Worm (Caenorhabditis elegans) whole organism, young adult: ENCODE data around the gene rbm-26.

Experiments
- B0019.2 ChIP-seq: fragments of 200-800 bp; sonication (Bioruptor generic); conservative IDR thresholded peaks from 2 replicates; pipeline ENCODE4 v1.3.6; 2022; ENCODE audit warnings: missing genetic modification reagents, missing genetic modification characterization, missing compliant biosample characterization
- F10E7.11 ChIP-seq: sonication (generic microtip); optimal IDR thresholded peaks from 2 replicates; lab custom pipeline; 2017; ENCODE audit warnings: mild to moderate bottlenecking, missing genetic modification characterization, moderate library complexity, missing compliant biosample characterization
- F22D6.2 ChIP-seq: sonication (generic microtip); optimal IDR thresholded peaks from 2 replicates; lab custom pipeline; 2016; ENCODE audit warnings: mild to moderate bottlenecking, missing genetic modification characterization, missing compliant biosample characterization
- F39B2.1 ChIP-seq: fragments of 200-800 bp; sonication (Bioruptor generic); IDR thresholded peaks from 2 replicates; pipeline ENCODE4 v1.3.6; 2022; ENCODE audit warnings: missing genetic modification reagents, missing genetic modification characterization, missing compliant biosample characterization
- F52B5.7 ChIP-seq: sonication (generic microtip); optimal IDR thresholded peaks from 2 replicates; lab custom pipeline; 2016; ENCODE audit warnings: mild to moderate bottlenecking, missing genetic modification characterization, missing compliant biosample characterization
- F55B11.4 ChIP-seq: sonication (generic microtip); optimal IDR thresholded peaks from 2 replicates; lab custom pipeline; 2016; ENCODE audit warnings: missing compliant biosample characterization, missing genetic modification characterization, borderline replicate concordance; ENCODE audit not compliant: insufficient read depth
- F57A8.1 ChIP-seq: fragments of 200-800 bp; sonication (Bioruptor generic); optimal IDR thresholded peaks from 2 replicates; lab custom pipeline; 2018; ENCODE audit warnings: mild to moderate bottlenecking, missing genetic modification characterization, moderate library complexity, missing compliant biosample characterization
- T26A5.8 ChIP-seq: sonication (generic microtip); optimal IDR thresholded peaks from 2 replicates; lab custom pipeline; 2016; ENCODE audit warnings: missing genetic modification characterization, missing compliant biosample characterization
- Y53F4B.3 ChIP-seq: fragments of 200-800 bp; sonication (Bioruptor generic); IDR thresholded peaks from 2 replicates; pipeline ENCODE4 v1.3.6; 2022; ENCODE audit warnings: missing genetic modification reagents, missing genetic modification characterization, missing compliant biosample characterization
- Y67H2A.10 ChIP-seq: fragments of 200-800 bp; sonication (Bioruptor generic); conservative IDR thresholded peaks from 2 replicates; pipeline ENCODE4 v1.3.6; 2022; ENCODE audit warnings: missing genetic modification reagents, missing genetic modification characterization, missing compliant biosample characterization
- Y79H2A.3 ChIP-seq: fragments of 200-800 bp; sonication (Bioruptor generic); conservative IDR thresholded peaks from 2 replicates; pipeline ENCODE4 v1.3.6; 2022; ENCODE audit warnings: missing genetic modification reagents, missing genetic modification characterization, missing compliant biosample characterization
- aptf-2 ChIP-seq: fragments of 200-800 bp; sonication (Bioruptor generic); conservative IDR thresholded peaks from 2 replicates; pipeline ENCODE4 v1.3.6; 2022; ENCODE audit warnings: missing genetic modification reagents, missing genetic modification characterization, missing compliant biosample characterization
- atf-7 ChIP-seq: sonication (generic microtip); optimal IDR thresholded peaks from 2 replicates; lab custom pipeline; 2017; ENCODE audit warnings: mild to moderate bottlenecking, missing genetic modification characterization, missing compliant biosample characterization
- attf-6 ChIP-seq: fragments of 200-800 bp; sonication (Bioruptor generic); IDR thresholded peaks from 2 replicates; pipeline ENCODE4 v1.3.6; 2022; ENCODE audit warnings: missing genetic modification reagents, missing genetic modification characterization, missing compliant biosample characterization
- bed-2 ChIP-seq: fragments of 200-800 bp; sonication (Bioruptor generic); IDR thresholded peaks from 2 replicates; pipeline ENCODE4 v1.3.6; 2022; ENCODE audit warnings: missing genetic modification reagents, missing genetic modification characterization, missing compliant biosample characterization
- cebp-1 ChIP-seq, 2 experiments: fragments of 200-800 bp in 1 of 2; sonication (Bioruptor generic) in 1 of 2; sonication (generic microtip) in 1 of 2; IDR thresholded peaks in 1 of 2; optimal IDR thresholded peaks in 1 of 2; 2 replicates each; pipeline versions ENCODE4 v1.3.6 to Lab custom; 2017 to 2022; ENCODE audit warnings: missing compliant biosample characterization in 2 of 2, missing genetic modification characterization in 2 of 2, mild to moderate bottlenecking in 1 of 2, missing genetic modification reagents in 1 of 2, moderate library complexity in 1 of 2
- cebp-2 ChIP-seq: fragments of 200-800 bp; sonication (Bioruptor generic); IDR thresholded peaks from 2 replicates; pipeline ENCODE4 v1.3.6; 2022; ENCODE audit warnings: missing genetic modification characterization, missing compliant biosample characterization
- ceh-40 ChIP-seq: fragments of 200-800 bp; sonication (Bioruptor generic); IDR thresholded peaks from 2 replicates; pipeline ENCODE4 v1.3.6; 2022; ENCODE audit warnings: missing genetic modification characterization, missing compliant biosample characterization
- ceh-58 ChIP-seq: fragments of 200-800 bp; sonication (Bioruptor generic); IDR thresholded peaks from 2 replicates; pipeline ENCODE4 v1.3.6; 2022; ENCODE audit warnings: missing genetic modification characterization, missing compliant biosample characterization
- ceh-79 ChIP-seq: sonication (generic microtip); optimal IDR thresholded peaks from 2 replicates; lab custom pipeline; 2017; ENCODE audit warnings: mild to moderate bottlenecking, missing genetic modification characterization, missing compliant biosample characterization
- ceh-91 ChIP-seq: fragments of 200-800 bp; sonication (Bioruptor generic); IDR thresholded peaks from 2 replicates; pipeline ENCODE4 v1.3.6; 2022; ENCODE audit warnings: missing genetic modification reagents, missing genetic modification characterization, missing compliant biosample characterization
- dox-1 ChIP-seq: fragments of 200-800 bp; sonication (Bioruptor generic); IDR thresholded peaks from 2 replicates; pipeline ENCODE4 v1.3.6; 2022; ENCODE audit warnings: missing genetic modification reagents, missing genetic modification characterization, missing compliant biosample characterization
- efl-1 ChIP-seq: fragments of 150-350 bp; optimal IDR thresholded peaks from 2 replicates; lab custom pipeline; 2014; ENCODE audit warnings: missing biosample characterization, missing genetic modification reagents, missing genetic modification characterization
- egrh-3 ChIP-seq: fragments of 200-800 bp; sonication (Bioruptor generic); IDR thresholded peaks from 2 replicates; pipeline ENCODE4 v1.3.6; 2022; ENCODE audit warnings: missing genetic modification reagents, missing genetic modification characterization, missing compliant biosample characterization
- ekl-4 ChIP-seq: fragments of 200-800 bp; sonication (Bioruptor generic); IDR thresholded peaks from 2 replicates; pipeline ENCODE4 v1.3.6; 2022; ENCODE audit warnings: missing genetic modification reagents, missing genetic modification characterization, missing compliant biosample characterization
- fkh-3 ChIP-seq: sonication (generic microtip); optimal IDR thresholded peaks from 2 replicates; lab custom pipeline; 2016; ENCODE audit warnings: mild to moderate bottlenecking, missing genetic modification characterization, missing compliant biosample characterization
- hlh-12 ChIP-seq: sonication (generic microtip); optimal IDR thresholded peaks from 2 replicates; lab custom pipeline; 2016; ENCODE audit warnings: missing genetic modification characterization, missing compliant biosample characterization
- hlh-26 ChIP-seq: fragments of 200-800 bp; sonication (Bioruptor generic); conservative IDR thresholded peaks from 2 replicates; pipeline ENCODE4 v1.3.6; 2022; ENCODE audit warnings: missing genetic modification reagents, missing genetic modification characterization, missing compliant biosample characterization
- lin-54 ChIP-seq: fragments of 200-800 bp; sonication (Bioruptor generic); optimal IDR thresholded peaks from 2 replicates; lab custom pipeline; 2018; ENCODE audit warnings: mild to moderate bottlenecking, missing genetic modification characterization, missing compliant biosample characterization
- lsy-27 ChIP-seq: sonication (generic microtip); optimal IDR thresholded peaks from 2 replicates; lab custom pipeline; 2017; ENCODE audit warnings: missing genetic modification characterization, mild to moderate bottlenecking, missing compliant biosample characterization, antibody characterized with exemption, missing genotype, borderline replicate concordance; ENCODE audit not compliant: insufficient read depth
- mcd-1 ChIP-seq: fragments of 200-800 bp; sonication (Bioruptor generic); IDR thresholded peaks from 2 replicates; pipeline ENCODE4 v1.3.6; 2022; ENCODE audit warnings: missing genetic modification reagents, missing genetic modification characterization, missing compliant biosample characterization
- mel-28 ChIP-seq: sonication (generic microtip); optimal IDR thresholded peaks from 2 replicates; lab custom pipeline; 2016; ENCODE audit warnings: borderline replicate concordance, mild to moderate bottlenecking, missing genetic modification characterization, missing compliant biosample characterization
- nfya-1 ChIP-seq: sonication (generic microtip); optimal IDR thresholded peaks from 2 replicates; lab custom pipeline; 2017; ENCODE audit warnings: antibody characterized with exemption, missing compliant biosample characterization, missing genetic modification characterization, borderline replicate concordance; ENCODE audit not compliant: insufficient read depth
- nfya-2 ChIP-seq: fragments of 200-800 bp; sonication (Bioruptor generic); IDR thresholded peaks from 2 replicates; pipeline ENCODE4 v1.3.6; 2022; ENCODE audit warnings: missing genetic modification reagents, missing genetic modification characterization, missing compliant biosample characterization
- nfyb-1 ChIP-seq: fragments of 200-800 bp; sonication (Bioruptor generic); IDR thresholded peaks from 2 replicates; pipeline ENCODE4 v1.3.6; 2022; ENCODE audit warnings: missing genetic modification reagents, missing genetic modification characterization, missing compliant biosample characterization
- nhr-179 ChIP-seq: sonication (generic microtip); optimal IDR thresholded peaks from 2 replicates; lab custom pipeline; 2016; ENCODE audit warnings: mild to moderate bottlenecking, missing genetic modification characterization, missing compliant biosample characterization
- nhr-90 ChIP-seq: sonication (generic microtip); optimal IDR thresholded peaks from 2 replicates; lab custom pipeline; 2016; ENCODE audit warnings: missing genotype, mild to moderate bottlenecking, missing genetic modification characterization, missing compliant biosample characterization
- rcor-1 ChIP-seq: fragments of 200-800 bp; sonication (Bioruptor generic); IDR thresholded peaks from 2 replicates; pipeline ENCODE4 v1.3.6; 2022; ENCODE audit warnings: missing genetic modification reagents, missing genetic modification characterization, missing compliant biosample characterization
- rec-8 ChIP-seq, 2 experiments: sonication (generic microtip); optimal IDR thresholded peaks; 2 replicates each; lab custom pipeline; 2016; ENCODE audit warnings: mild to moderate bottlenecking in 2 of 2, missing genetic modification characterization in 2 of 2, missing genetic modification reagents in 2 of 2, missing genotype in 2 of 2, missing biosample characterization in 1 of 2, missing compliant biosample characterization in 1 of 2, moderate library complexity in 1 of 2
- rpc-1 ChIP-seq, 2 experiments: fragments of 150-350 bp in 1 of 2; sonication (generic microtip) in 1 of 2; optimal IDR thresholded peaks; 2 replicates each; lab custom pipeline; 2014 to 2018; ENCODE audit warnings: missing biosample characterization in 1 of 2, missing genetic modification characterization in 1 of 2, missing genetic modification reagents in 1 of 2, missing genotype in 1 of 2
- snpc-1.1 ChIP-seq: sonication (generic microtip); optimal IDR thresholded peaks from 2 replicates; lab custom pipeline; 2017; ENCODE audit warnings: missing genetic modification characterization, mild to moderate bottlenecking, missing compliant biosample characterization, antibody characterized with exemption, moderate library complexity, missing genotype, missing genetic modification reagents; ENCODE audit not compliant: insufficient read depth
- sptf-2 ChIP-seq: fragments of 200-800 bp; sonication (Bioruptor generic); optimal IDR thresholded peaks from 2 replicates; lab custom pipeline; 2018; ENCODE audit warnings: mild to moderate bottlenecking, missing genetic modification characterization, missing compliant biosample characterization
- tbp1 ChIP-seq: fragments of 200-800 bp; sonication (Bioruptor generic); optimal IDR thresholded peaks from 2 replicates; lab custom pipeline; 2018; ENCODE audit warnings: mild to moderate bottlenecking, missing genetic modification characterization, missing compliant biosample characterization
- unc-62 ChIP-seq: fragments of 150-350 bp; optimal IDR thresholded peaks from 2 replicates; lab custom pipeline; 2014; ENCODE audit warnings: missing biosample characterization, missing genetic modification reagents, missing genetic modification characterization
- xnd-1 ChIP-seq: sonication (generic microtip); optimal IDR thresholded peaks from 2 replicates; lab custom pipeline; 2016; ENCODE audit warnings: missing genotype, missing genetic modification reagents, missing genetic modification characterization, missing compliant biosample characterization
- zfh-2 ChIP-seq: fragments of 200-800 bp; sonication (Bioruptor generic); conservative IDR thresholded peaks from 2 replicates; pipeline ENCODE4 v1.3.6; 2022; ENCODE audit warnings: missing genetic modification reagents, missing genetic modification characterization, missing compliant biosample characterization
- ztf-18 ChIP-seq: sonication (generic microtip); optimal IDR thresholded peaks from 2 replicates; lab custom pipeline; 2016; ENCODE audit warnings: missing genotype, mild to moderate bottlenecking, missing genetic modification characterization, missing compliant biosample characterization
- ztf-28 ChIP-seq: fragments of 200-800 bp; sonication (Bioruptor generic); IDR thresholded peaks from 2 replicates; pipeline ENCODE4 v1.3.6; 2022; ENCODE audit warnings: missing genetic modification reagents, missing genetic modification characterization, missing compliant biosample characterization

rbm-26 gene

ce11 chrIII:5680141-5680540, 31.2 kb upstream of the rbm-26 start, which contains the start of gene pst-2 (continued):
- TF ChIP-seq Y53F4B.3: no peak
- TF ChIP-seq rcor-1 (GFP tag; lab: Robert Waterston, UW): peak; percentile 45; the same call in 1 of the 2 replicates
- no peak for TF ChIP-seq fkh-3
- no peak for TF ChIP-seq T26A5.8
- TF ChIP-seq F22D6.2 (tag; lab: Kevin White, UChicago): no peak
- TF ChIP-seq cebp-1 (GFP tag; IDR thresholded peaks at IDR 0.05; lab: Robert Waterston, UW): no peak
- no peak for TF ChIP-seq cebp-1 (tag; optimal IDR thresholded peaks at IDR 0.05; lab: Kevin White, UChicago)
- no peak; the same call in 1 of the 2 replicates for TF ChIP-seq nfyb-1 (GFP tag; lab: Robert Waterston, UW)
- TF ChIP-seq lin-54: peak; percentile 49
- no peak for TF ChIP-seq atf-7 (tag; lab: Kevin White, UChicago)
- no peak for TF ChIP-seq hlh-12 (tag; lab: Kevin White, UChicago)
- no peak for TF ChIP-seq mcd-1 (GFP tag; lab: Robert Waterston, UW)
- peak; percentile 3 for TF ChIP-seq xnd-1
- no peak for TF ChIP-seq efl-1 (GFP tag; lab: Kevin White, UChicago)
- no peak for TF ChIP-seq nhr-90 (tag; lab: Kevin White, UChicago)
- TF ChIP-seq rpc-1 (optimal IDR thresholded peaks at IDR 0.05; lab: Kevin White, UChicago): no peak
- no peak for TF ChIP-seq rpc-1 (tag; optimal IDR thresholded peaks at IDR 0.05; lab: Kevin White, UChicago)
- TF ChIP-seq zfh-2 (GFP tag; lab: Robert Waterston, UW): no peak
- no peak for TF ChIP-seq tbp1
- TF ChIP-seq nfya-1 (tag; lab: Kevin White, UChicago): no peak
- TF ChIP-seq F10E7.11 (tag; lab: Kevin White, UChicago): no peak
- TF ChIP-seq dox-1 (GFP tag; lab: Robert Waterston, UW): no peak
- no peak for TF ChIP-seq F52B5.7 (tag; lab: Kevin White, UChicago)
- TF ChIP-seq F55B11.4: no peak
- no peak for TF ChIP-seq ceh-79 (tag; lab: Kevin White, UChicago)
- TF ChIP-seq ekl-4: 0 out of 2 replicates have a peak, but pooled peaks have one; percentile 25
- no peak for TF ChIP-seq Y79H2A.3 (GFP tag; lab: Robert Waterston, UW)
- no peak for TF ChIP-seq lsy-27
- no peak for TF ChIP-seq mel-28 (tag; lab: Kevin White, UChicago)
- TF ChIP-seq aptf-2 (GFP tag; lab: Robert Waterston, UW): no peak
- no peak for TF ChIP-seq sptf-2 (GFP tag; lab: Kevin White, UChicago)
- no peak for TF ChIP-seq egrh-3 (GFP tag; lab: Robert Waterston, UW)
- TF ChIP-seq ceh-40: no peak
- TF ChIP-seq F57A8.1 (GFP tag; lab: Kevin White, UChicago): no peak
- no peak for TF ChIP-seq hlh-26
- no peak for TF ChIP-seq bed-2 (GFP tag; lab: Robert Waterston, UW)
- TF ChIP-seq nfya-2: no peak
- TF ChIP-seq nhr-179 (tag; lab: Kevin White, UChicago): no peak
- TF ChIP-seq cebp-2: no peak
- TF ChIP-seq Y67H2A.10 (GFP tag; lab: Robert Waterston, UW): no peak
- no peak for TF ChIP-seq ztf-28 (GFP tag; lab: Robert Waterston, UW)
- TF ChIP-seq ceh-91: no peak
- TF ChIP-seq rec-8 (tag; optimal IDR thresholded peaks at IDR 0.05; lab: Kevin White, UChicago): no peak
- TF ChIP-seq F39B2.1 (GFP tag; lab: Robert Waterston, UW): no peak
- peak; percentile 37; the same call in 1 of the 2 replicates for TF ChIP-seq attf-6 (GFP tag; lab: Robert Waterston, UW)
- TF ChIP-seq unc-62 (GFP tag; lab: Kevin White, UChicago): no peak
- TF ChIP-seq B0019.2 (GFP tag; lab: Robert Waterston, UW): no peak
- no peak for TF ChIP-seq ztf-18 (tag; lab: Kevin White, UChicago)
- peak; percentile 13 for TF ChIP-seq snpc-1.1 (tag; lab: Kevin White, UChicago)
- peak; percentile 67; the same call in 1 of the 2 replicates for TF ChIP-seq ceh-58 (GFP tag; lab: Robert Waterston, UW)
